Fruit fly (Drosophila melanogaster) whole organism, pupa: ENCODE data around the gene Seipin.

Source experiments
- CG10348 ChIP-seq: fragments of 200-800 bp; sonication (Bioruptor generic); IDR thresholded peaks from 2 replicates; pipeline ENCODE4 v1.3.6; 2022; ENCODE audit warnings: missing biosample characterization, missing genetic modification characterization
- CG12605 ChIP-seq: fragments of 200-800 bp; sonication (Bioruptor generic); IDR thresholded peaks from 2 replicates; pipeline ENCODE4 v1.3.6; 2022; ENCODE audit warnings: missing biosample characterization, missing genetic modification characterization
- CG13204 ChIP-seq: fragments of 200-800 bp; sonication (Bioruptor generic); optimal IDR thresholded peaks from 2 replicates; lab custom pipeline; 2018; ENCODE audit warnings: missing biosample characterization, mild to moderate bottlenecking, missing genetic modification characterization, moderate library complexity
- CG14655 ChIP-seq: fragments of 200-800 bp; sonication (Bioruptor generic); optimal IDR thresholded peaks from 3 replicates; lab custom pipeline; 2017; ENCODE audit warnings: mild to moderate bottlenecking, missing biosample characterization, missing genetic modification reagents, missing genetic modification characterization
- CG15710 ChIP-seq: fragments of 200-800 bp; sonication (Bioruptor generic); optimal IDR thresholded peaks from 2 replicates; lab custom pipeline; 2018; ENCODE audit warnings: missing biosample characterization, mild to moderate bottlenecking, missing genetic modification characterization, moderate library complexity
- CG17806 ChIP-seq: fragments of 200-800 bp; sonication (Bioruptor generic); optimal IDR thresholded peaks from 2 replicates; lab custom pipeline; 2018; ENCODE audit warnings: missing biosample characterization, mild to moderate bottlenecking, missing genetic modification characterization, moderate library complexity
- CG32121 ChIP-seq: fragments of 200-800 bp; sonication (Bioruptor generic); IDR thresholded peaks from 2 replicates; pipeline ENCODE4 v1.3.6; 2022; ENCODE audit warnings: missing biosample characterization, missing genetic modification characterization
- CG34367 ChIP-seq: fragments of 200-800 bp; sonication (Bioruptor generic); optimal IDR thresholded peaks from 2 replicates; lab custom pipeline; 2018; ENCODE audit warnings: missing biosample characterization, mild to moderate bottlenecking, missing genetic modification characterization
- CG4496 ChIP-seq: fragments of 200-800 bp; sonication (Bioruptor generic); IDR thresholded peaks from 3 replicates; pipeline ENCODE4 v1.3.6; 2022; ENCODE audit warnings: missing biosample characterization, missing genetic modification characterization
- CG8159 ChIP-seq: fragments of 200-800 bp; sonication (Bioruptor generic); optimal IDR thresholded peaks from 3 replicates; lab custom pipeline; 2018; ENCODE audit warnings: missing biosample characterization, mild to moderate bottlenecking, missing genetic modification characterization, moderate library complexity
- CG8301 ChIP-seq: fragments of 200-800 bp; sonication (Bioruptor generic); optimal IDR thresholded peaks from 2 replicates; lab custom pipeline; 2018; ENCODE audit warnings: missing biosample characterization, mild to moderate bottlenecking, missing genetic modification characterization
- CG9948 ChIP-seq: fragments of 200-800 bp; sonication (Bioruptor generic); optimal IDR thresholded peaks from 2 replicates; lab custom pipeline; 2018; ENCODE audit warnings: missing biosample characterization, mild to moderate bottlenecking, missing genetic modification characterization, moderate library complexity
- D1 ChIP-seq: fragments of 200-800 bp; sonication (Bioruptor generic); optimal IDR thresholded peaks from 2 replicates; lab custom pipeline; 2018; ENCODE audit warnings: missing biosample characterization, mild to moderate bottlenecking, missing genetic modification characterization, moderate library complexity
- EcR ChIP-seq: fragments of 200-800 bp; sonication (Bioruptor generic); optimal IDR thresholded peaks from 3 replicates; lab custom pipeline; 2019; ENCODE audit warnings: missing biosample characterization, missing genetic modification characterization, mild to moderate bottlenecking, moderate library complexity, missing genetic modification reagents
- Ets98B ChIP-seq: fragments of 200-800 bp; sonication (Bioruptor generic); IDR thresholded peaks from 2 replicates; pipeline ENCODE4 v1.3.6; 2022; ENCODE audit warnings: missing biosample characterization, missing genetic modification characterization
- Pif1A ChIP-seq: fragments of 200-800 bp; sonication (Bioruptor generic); optimal IDR thresholded peaks from 3 replicates; lab custom pipeline; 2016; ENCODE audit warnings: missing biosample characterization, missing genetic modification characterization
- Pif1B ChIP-seq: fragments of 200-800 bp; sonication (Bioruptor generic); optimal IDR thresholded peaks from 3 replicates; lab custom pipeline; 2016; ENCODE audit warnings: missing biosample characterization, missing genetic modification characterization
- Snoo ChIP-seq: fragments of 200-800 bp; sonication (Bioruptor generic); optimal IDR thresholded peaks from 3 replicates; lab custom pipeline; 2017; ENCODE audit warnings: missing biosample characterization, mild to moderate bottlenecking, missing genetic modification characterization, inconsistent platforms
- fd96Ca ChIP-seq: fragments of 200-800 bp; sonication (Bioruptor generic); IDR thresholded peaks from 3 replicates; pipeline ENCODE4 v1.3.6; 2022; ENCODE audit warnings: missing biosample characterization, missing genetic modification characterization
- gl ChIP-seq: fragments of 200-800 bp; sonication (Bioruptor generic); optimal IDR thresholded peaks from 2 replicates; lab custom pipeline; 2018; ENCODE audit warnings: missing biosample characterization, mild to moderate bottlenecking, missing genetic modification characterization
- rn ChIP-seq: fragments of 200-800 bp; sonication (Bioruptor generic); IDR thresholded peaks from 2 replicates; pipeline ENCODE4 v1.3.6; 2022; ENCODE audit warnings: missing biosample characterization, missing genetic modification characterization

Seipin gene

DNA sequence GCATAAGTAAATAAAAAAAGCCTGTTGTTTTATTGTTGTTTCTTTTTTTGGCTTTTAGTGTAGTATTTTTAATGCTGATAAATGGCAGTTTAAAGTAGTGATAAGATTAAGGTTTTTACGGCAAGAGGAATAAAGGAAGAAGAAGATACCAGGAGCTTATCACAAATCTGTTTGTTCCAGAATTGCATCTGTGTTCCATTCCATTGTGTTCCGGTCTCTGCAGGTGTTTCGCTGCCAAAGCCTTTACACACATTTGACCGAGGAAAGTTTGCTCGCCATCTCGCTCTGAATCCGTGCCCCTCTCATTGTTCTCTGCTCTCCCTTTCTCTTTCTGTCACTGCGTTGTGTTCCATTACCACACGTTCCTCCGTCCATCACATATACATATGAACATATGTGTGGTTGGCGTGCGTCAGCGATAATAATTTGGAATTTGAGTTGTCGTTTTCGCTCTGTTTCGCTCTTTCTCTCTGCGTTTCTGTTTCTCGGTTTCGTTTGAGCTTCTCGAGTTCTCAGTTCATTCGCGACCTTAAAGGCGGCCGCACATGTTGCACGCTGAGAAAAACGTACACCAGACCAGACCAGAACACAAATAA lies 38.8 kb downstream of the Seipin start:
- TF ChIP-seq fd96Ca (GFP tag; lab: Robert Waterston, UW) (peak; percentile 30; the same call in 1 of the 3 replicates), CG13204 (peak; percentile 28), D1 (tag; lab: Kevin White, UChicago) (no peak), CG17806 (no peak), CG15710 (tag; lab: Kevin White, UChicago) (no peak), rn (GFP tag; lab: Robert Waterston, UW) (no peak), gl (tag; lab: Kevin White, UChicago) (peak; percentile 6), CG12605 (GFP tag; lab: Robert Waterston, UW) (peak; percentile 54; the same call in 1 of the 2 replicates), CG14655 (peak; percentile 16), CG32121 (GFP tag; lab: Robert Waterston, UW) (no peak), EcR (GFP tag; lab: Kevin White, UChicago) (peak; percentile 65), CG8159 (tag; lab: Kevin White, UChicago) (no peak), Ets98B (GFP tag; lab: Robert Waterston, UW) (peak; percentile 15; the same call in 1 of the 2 replicates), CG34367 (tag; lab: Kevin White, UChicago) (peak; percentile 0), CG8301 (peak; percentile 12), CG9948 (tag; lab: Kevin White, UChicago) (no peak), CG10348 (GFP tag; lab: Robert Waterston, UW) (no peak), Snoo (tag; lab: Kevin White, UChicago) (no peak), CG4496 (GFP tag; lab: Robert Waterston, UW) (0 out of 3 replicates have a peak, but pooled peaks have one; percentile 8), Pif1A (no peak), Pif1B (peak; percentile 8)

DNA sequence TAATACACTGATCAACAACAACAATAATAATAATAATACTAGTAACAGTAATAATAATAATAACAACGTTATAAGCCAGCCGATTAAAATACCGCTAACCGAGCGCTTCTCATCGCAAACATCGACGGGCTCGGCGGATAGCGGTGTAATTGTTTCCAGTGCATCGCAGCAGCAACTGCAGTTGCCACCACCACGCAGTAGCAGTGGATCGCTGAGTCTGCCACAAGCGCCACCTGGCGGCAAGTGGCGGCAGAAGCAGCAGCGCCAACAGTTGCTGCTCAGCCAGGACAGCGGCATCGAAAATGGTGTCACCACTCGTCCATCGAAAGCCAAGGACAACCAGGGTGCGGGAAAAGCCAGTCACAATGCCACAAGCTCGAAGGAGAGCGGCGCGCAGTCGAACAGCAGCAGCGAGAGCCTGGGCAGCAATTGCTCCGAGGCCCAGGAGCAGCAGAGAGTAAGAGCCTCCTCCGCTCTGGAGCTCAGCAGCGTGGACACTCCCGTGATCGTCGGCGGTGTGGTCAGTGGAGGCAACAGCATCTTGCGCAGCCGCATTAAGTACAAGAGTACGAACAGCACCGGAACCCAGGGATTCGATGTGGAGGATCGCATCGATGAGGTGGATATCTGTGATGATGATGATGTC lies 40.0 kb downstream of the Seipin start:
- TF ChIP-seq Pif1B (peak; percentile 13), CG34367 (tag; lab: Kevin White, UChicago) (no peak), Snoo (tag; lab: Kevin White, UChicago) (peak; percentile 16), CG9948 (tag; lab: Kevin White, UChicago) (peak; percentile 16), CG15710 (tag; lab: Kevin White, UChicago) (no peak), CG12605 (GFP tag; lab: Robert Waterston, UW) (0 out of 2 replicates have a peak, but pooled peaks have one; percentile 22), gl (tag; lab: Kevin White, UChicago) (no peak), Pif1A (no peak), EcR (GFP tag; lab: Kevin White, UChicago) (no peak), CG32121 (GFP tag; lab: Robert Waterston, UW) (no peak), CG4496 (GFP tag; lab: Robert Waterston, UW) (0 out of 3 replicates have a peak, but pooled peaks have one; percentile 54), fd96Ca (GFP tag; lab: Robert Waterston, UW) (peak; percentile 49; the same call in 1 of the 3 replicates), D1 (tag; lab: Kevin White, UChicago) (no peak), CG17806 (peak; percentile 21), CG13204 (peak; percentile 16), CG10348 (GFP tag; lab: Robert Waterston, UW) (no peak), CG8159 (tag; lab: Kevin White, UChicago) (no peak), rn (GFP tag; lab: Robert Waterston, UW) (0 out of 2 replicates have a peak, but pooled peaks have one; percentile 8), Ets98B (GFP tag; lab: Robert Waterston, UW) (peak; percentile 48), CG14655 (peak; percentile 54), CG8301 (peak; percentile 35)

- TF ChIP-seq EcR (GFP tag; lab: Kevin White, UChicago) (peak; percentile 66), Ets98B (GFP tag; lab: Robert Waterston, UW) (0 out of 2 replicates have a peak, but pooled peaks have one; percentile 11), CG34367 (tag; lab: Kevin White, UChicago) (no peak)
Observed at dm6 chrX:2661758-2662157, 42.2 kb downstream of the Seipin start.

dm6 chrX:2662540-2663133 lies 43.0 kb downstream of the Seipin start:
- TF ChIP-seq EcR (GFP tag; lab: Kevin White, UChicago) = no peak
- TF ChIP-seq fd96Ca (GFP tag; lab: Robert Waterston, UW) = no peak
- TF ChIP-seq Pif1A = no peak
- TF ChIP-seq CG10348 (GFP tag; lab: Robert Waterston, UW) = no peak
- TF ChIP-seq rn (GFP tag; lab: Robert Waterston, UW) = no peak
- no peak for TF ChIP-seq Ets98B (GFP tag; lab: Robert Waterston, UW)
- TF ChIP-seq CG12605 (GFP tag; lab: Robert Waterston, UW) = no peak
- TF ChIP-seq D1 (tag; lab: Kevin White, UChicago) = no peak
- no peak for TF ChIP-seq Snoo (tag; lab: Kevin White, UChicago)
- TF ChIP-seq Pif1B = no peak
- no peak for TF ChIP-seq CG9948 (tag; lab: Kevin White, UChicago)
- no peak for TF ChIP-seq CG34367 (tag; lab: Kevin White, UChicago)
- no peak for TF ChIP-seq CG8301
- TF ChIP-seq CG13204 = no peak
- TF ChIP-seq CG17806 = no peak
- no peak for TF ChIP-seq CG8159 (tag; lab: Kevin White, UChicago)
- TF ChIP-seq gl (tag; lab: Kevin White, UChicago) = no peak
- TF ChIP-seq CG15710 (tag; lab: Kevin White, UChicago) = no peak
- no peak for TF ChIP-seq CG32121 (GFP tag; lab: Robert Waterston, UW)

DNA sequence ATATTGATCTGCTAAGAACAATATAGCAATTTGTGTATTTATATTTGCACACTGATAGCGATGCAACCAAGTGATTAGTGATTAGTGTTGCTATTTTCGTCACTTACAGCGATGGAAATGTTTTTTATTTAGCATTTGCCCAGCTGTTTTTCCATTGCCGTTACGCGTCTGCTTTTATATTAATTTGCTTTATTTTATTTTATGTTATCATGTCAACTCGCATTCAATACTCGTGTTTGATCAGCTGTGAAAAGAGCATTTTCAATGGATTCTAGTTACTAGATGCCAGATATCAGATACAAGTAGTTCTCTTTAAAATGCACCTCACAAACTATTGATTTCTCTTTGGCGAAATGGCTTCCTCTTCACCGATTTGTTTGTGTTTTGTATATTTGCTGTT lies 43.8 kb downstream of the Seipin start:
- TF ChIP-seq rn (GFP tag; lab: Robert Waterston, UW) = no peak
